Worm (Caenorhabditis elegans) whole organism, midembryonic: ENCODE data around the gene gen-1.

ENCODE experiments used
- T22C8.4 ChIP-seq: fragments of 200-800 bp; sonication (Bioruptor generic); IDR thresholded peaks from 2 replicates; pipeline ENCODE4 v1.3.6; 2022; ENCODE audit warnings: missing genetic modification characterization, missing compliant biosample characterization
- cog-1 ChIP-seq: sonication (generic microtip); optimal IDR thresholded peaks from 2 replicates; lab custom pipeline; 2016; ENCODE audit warnings: missing genetic modification characterization, missing compliant biosample characterization
- flt-1 ChIP-seq: fragments of 200-800 bp; sonication (Bioruptor generic); IDR thresholded peaks from 2 replicates; pipeline ENCODE4 v1.3.6; 2022; ENCODE audit warnings: missing genetic modification characterization, missing compliant biosample characterization
- klf-2 ChIP-seq: fragments of 200-800 bp; sonication (Bioruptor generic); conservative IDR thresholded peaks from 2 replicates; pipeline ENCODE4 v1.3.6; 2022; ENCODE audit warnings: missing genetic modification reagents, missing genetic modification characterization, missing compliant biosample characterization
- med-1 ChIP-seq: sonication (generic microtip); optimal IDR thresholded peaks from 2 replicates; lab custom pipeline; 2017; ENCODE audit warnings: missing genetic modification characterization, mild to moderate bottlenecking, missing compliant biosample characterization, antibody characterized with exemption, missing genetic modification reagents; ENCODE audit not compliant: insufficient read depth
- ref-1 ChIP-seq: fragments of 200-800 bp; sonication (Bioruptor generic); conservative IDR thresholded peaks from 2 replicates; pipeline ENCODE4 v1.3.6; 2022; ENCODE audit warnings: missing genetic modification reagents, missing genetic modification characterization, missing compliant biosample characterization
- tab-1 ChIP-seq: fragments of 200-800 bp; sonication (Bioruptor generic); IDR thresholded peaks from 2 replicates; pipeline ENCODE4 v1.3.6; 2022; ENCODE audit warnings: missing genetic modification characterization, missing compliant biosample characterization
- ztf-23 ChIP-seq: fragments of 200-800 bp; sonication (Bioruptor generic); IDR thresholded peaks from 2 replicates; pipeline ENCODE4 v1.3.6; 2022; ENCODE audit warnings: missing genetic modification reagents, missing genetic modification characterization, missing compliant biosample characterization
- ztf-29 ChIP-seq: fragments of 200-800 bp; sonication (Bioruptor generic); IDR thresholded peaks from 2 replicates; pipeline ENCODE4 v1.3.6; 2022; ENCODE audit warnings: missing genetic modification reagents, missing genetic modification characterization, missing compliant biosample characterization

The gen-1 gene

DNA sequence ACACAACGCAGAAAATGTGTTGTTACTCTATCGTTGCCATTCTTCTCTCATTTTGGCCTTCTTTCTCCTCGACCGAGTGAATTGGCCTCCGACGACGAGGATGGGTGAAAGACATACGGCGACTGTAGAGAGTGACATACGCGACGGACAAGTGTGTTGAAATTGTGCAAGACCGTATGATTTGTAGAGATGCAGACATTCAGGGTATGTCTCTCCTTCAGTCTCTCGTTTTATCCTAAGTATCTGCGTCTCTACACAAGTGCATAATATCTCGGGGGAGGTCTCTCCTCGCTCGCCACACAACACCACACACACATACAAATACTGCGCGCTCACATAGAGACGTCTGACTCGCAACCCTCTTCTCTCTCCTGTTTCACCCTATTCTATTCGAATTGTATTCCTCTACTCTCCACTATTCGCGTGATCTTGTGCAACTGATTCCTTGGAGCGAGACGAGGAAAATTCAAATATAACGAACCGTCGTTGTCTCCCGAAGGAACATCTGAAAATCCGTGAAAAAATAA is 32.2 kb upstream of the gen-1 start, which contains the start of gene hmg-1.2:
Gene hmg-1.2, plus strand, starts transcription at position 311 of the 527 bp plus-strand sequence.
- TF ChIP-seq tab-1 (GFP tag; lab: Robert Waterston, UW): no peak
- peak; percentile 49; the same call in 1 of the 2 replicates for TF ChIP-seq flt-1 (GFP tag; lab: Robert Waterston, UW)
- TF ChIP-seq ztf-29 (GFP tag; lab: Robert Waterston, UW): no peak
- no peak for TF ChIP-seq klf-2
- no peak for TF ChIP-seq ztf-23 (GFP tag; lab: Robert Waterston, UW)
- TF ChIP-seq ref-1 (GFP tag; lab: Robert Waterston, UW): no peak
- no peak for TF ChIP-seq med-1 (GFP tag; lab: Kevin White, UChicago)
- TF ChIP-seq cog-1 (tag; lab: Kevin White, UChicago): peak; percentile 74
- TF ChIP-seq T22C8.4 (GFP tag; lab: Robert Waterston, UW): no peak

DNA sequence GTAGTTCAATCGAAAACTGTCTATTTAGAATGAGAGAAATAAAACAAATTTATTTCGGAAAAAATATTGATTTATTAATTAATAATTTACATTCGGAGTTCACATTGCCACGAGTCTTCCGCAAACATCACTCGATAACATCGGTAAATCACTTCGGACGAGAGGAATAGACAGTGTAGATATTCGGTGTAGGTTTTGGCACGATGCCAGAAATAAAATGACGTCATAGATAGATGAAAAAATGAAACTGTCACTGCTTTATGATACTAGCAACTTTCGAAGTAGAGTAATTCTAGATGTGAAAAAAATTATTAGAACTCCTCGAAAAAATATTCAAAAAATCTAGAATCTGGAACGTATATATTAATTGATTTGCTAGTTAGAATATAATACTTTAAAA is 31.5 kb upstream of the gen-1 start:
- TF ChIP-seq tab-1 (GFP tag; lab: Robert Waterston, UW) (no peak), ztf-29 (GFP tag; lab: Robert Waterston, UW) (no peak), ztf-23 (GFP tag; lab: Robert Waterston, UW) (no peak), med-1 (GFP tag; lab: Kevin White, UChicago) (no peak), flt-1 (GFP tag; lab: Robert Waterston, UW) (no peak)

DNA sequence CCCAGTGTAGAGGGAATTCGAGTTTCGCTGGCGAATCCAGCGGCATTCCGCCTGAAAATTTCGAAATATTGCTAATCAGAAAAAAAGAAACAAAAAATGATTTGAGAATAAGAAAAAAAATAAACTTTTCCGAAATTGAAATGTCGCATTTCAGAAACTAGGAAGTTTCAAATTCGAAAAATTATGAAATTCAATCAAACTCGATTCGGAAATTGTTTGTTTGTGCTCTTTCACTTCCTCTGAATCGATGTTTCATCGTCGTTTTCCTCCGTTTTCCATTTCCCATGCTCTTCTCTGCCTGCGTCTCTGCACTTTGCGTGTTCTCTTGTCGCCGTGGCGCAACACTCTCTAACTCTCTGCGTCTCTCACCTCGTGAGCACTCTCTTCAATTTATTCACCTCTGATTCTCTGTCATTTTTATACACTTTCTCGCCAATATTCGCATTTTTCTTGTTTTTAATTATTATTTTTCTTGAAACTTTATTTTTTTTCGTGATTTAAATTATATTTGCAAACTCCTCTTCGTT is 30.4 kb upstream of the gen-1 start, which contains the start of gene C18F10.7:
Gene C18F10.7, minus strand, starts transcription at position 51 of the 527 bp plus-strand sequence.
- TF ChIP-seq cog-1 (tag; lab: Kevin White, UChicago) (peak; percentile 6), ztf-23 (GFP tag; lab: Robert Waterston, UW) (no peak)

DNA sequence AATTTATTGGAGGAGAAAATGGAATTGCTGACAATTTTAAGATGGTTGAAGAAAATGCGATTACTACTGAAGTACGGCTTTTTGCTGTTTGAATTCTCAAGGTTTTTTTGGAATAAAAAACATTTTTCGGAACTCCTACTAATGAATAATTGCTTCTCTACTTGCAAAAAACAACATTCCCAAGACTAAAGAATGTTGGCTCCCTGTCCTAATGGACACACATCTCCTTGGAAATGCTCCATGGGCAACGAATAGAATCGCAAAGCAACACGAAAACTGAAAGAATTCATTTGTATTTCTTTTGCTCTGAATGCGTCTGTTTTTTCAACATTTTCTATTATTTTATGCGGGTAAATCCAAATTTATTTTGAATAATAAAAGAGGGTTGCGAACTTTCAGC is 24.9 kb upstream of the gen-1 start, which contains the start of gene C18F10.2:
Gene C18F10.2, plus strand, starts transcription at position 301 of the 400 bp plus-strand sequence.
- no peak for TF ChIP-seq ref-1 (GFP tag; lab: Robert Waterston, UW)

DNA sequence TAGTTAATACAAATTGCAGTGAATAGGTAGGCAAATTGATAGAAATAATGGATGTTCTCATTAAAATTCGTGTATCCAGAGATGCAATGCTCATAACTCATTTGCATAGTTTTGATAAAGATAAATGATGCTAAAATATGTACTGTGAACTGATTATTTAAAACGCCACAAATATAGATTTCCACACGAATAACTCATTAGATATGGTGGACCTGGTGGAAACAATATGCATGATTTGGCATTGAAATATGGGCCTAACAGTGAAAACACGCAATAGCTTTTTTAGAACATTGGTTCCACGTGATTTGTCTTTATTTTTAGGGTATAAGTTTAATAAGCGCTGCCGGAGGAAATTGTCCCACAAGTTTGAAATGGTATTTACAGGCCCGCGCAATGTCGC is 22.3 kb upstream of the gen-1 start, which contains the start of gene srg-3:
Gene srg-3, minus strand, starts transcription at position 101 of the 400 bp plus-strand sequence.
- TF ChIP-seq cog-1 (tag; lab: Kevin White, UChicago) (no peak), flt-1 (GFP tag; lab: Robert Waterston, UW) (no peak), T22C8.4 (GFP tag; lab: Robert Waterston, UW) (no peak), ztf-29 (GFP tag; lab: Robert Waterston, UW) (no peak), tab-1 (GFP tag; lab: Robert Waterston, UW) (no peak)

DNA sequence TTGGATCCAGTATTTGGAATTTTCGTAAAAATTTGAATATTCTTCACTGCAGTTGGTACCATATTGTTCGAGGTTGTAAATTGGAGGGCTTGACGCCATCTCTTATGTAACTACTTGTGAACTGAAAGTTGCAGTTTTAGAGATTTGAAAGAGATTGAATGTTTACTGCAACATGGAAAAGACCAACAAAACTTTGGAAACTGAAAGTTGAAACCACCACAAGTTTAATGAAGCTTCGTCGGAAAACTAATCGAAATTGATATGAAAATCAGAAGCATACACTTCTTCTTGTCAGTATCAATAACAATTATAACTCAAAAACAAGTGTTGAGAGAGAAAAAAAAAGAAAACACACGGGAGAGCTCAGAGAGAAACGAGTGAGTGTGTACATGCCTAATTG is 20.1 kb upstream of the gen-1 start, which contains the start of gene srg-7:
Gene srg-7, minus strand, starts transcription at position 101 of the 400 bp plus-strand sequence.
- no peak for TF ChIP-seq cog-1 (tag; lab: Kevin White, UChicago)
- no peak for TF ChIP-seq flt-1 (GFP tag; lab: Robert Waterston, UW)
- no peak for TF ChIP-seq med-1 (GFP tag; lab: Kevin White, UChicago)
- TF ChIP-seq ztf-29 (GFP tag; lab: Robert Waterston, UW): no peak
- TF ChIP-seq T22C8.4 (GFP tag; lab: Robert Waterston, UW): no peak
- no peak for TF ChIP-seq klf-2
- no peak for TF ChIP-seq tab-1 (GFP tag; lab: Robert Waterston, UW)
- no peak for TF ChIP-seq ref-1 (GFP tag; lab: Robert Waterston, UW)
- TF ChIP-seq ztf-23 (GFP tag; lab: Robert Waterston, UW): no peak

DNA sequence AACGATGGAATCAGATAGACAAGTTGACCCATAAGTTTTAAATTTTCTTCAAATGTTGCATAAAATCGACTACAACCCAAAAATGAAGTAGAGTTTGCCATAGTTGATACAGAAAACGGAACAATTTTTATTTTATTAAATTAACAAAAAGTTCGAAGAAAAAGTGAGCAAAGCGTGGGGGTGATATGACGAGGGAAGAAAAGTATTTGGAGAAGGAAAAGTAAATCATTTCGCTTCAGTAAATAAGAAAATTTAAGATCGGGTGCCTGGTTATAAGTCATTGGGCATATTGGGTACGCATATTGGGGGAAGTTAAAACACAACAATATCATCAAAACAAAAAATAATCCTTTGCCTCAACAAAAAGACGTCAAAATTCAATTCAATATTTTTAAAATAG is 18.0 kb upstream of the gen-1 start, which contains the start of gene srg-6:
Gene srg-6, minus strand, starts transcription at position 101 of the 400 bp plus-strand sequence.
- no peak for TF ChIP-seq ztf-23 (GFP tag; lab: Robert Waterston, UW)
- TF ChIP-seq ref-1 (GFP tag; lab: Robert Waterston, UW): no peak
- no peak for TF ChIP-seq klf-2
- no peak for TF ChIP-seq cog-1 (tag; lab: Kevin White, UChicago)
- no peak for TF ChIP-seq tab-1 (GFP tag; lab: Robert Waterston, UW)

DNA sequence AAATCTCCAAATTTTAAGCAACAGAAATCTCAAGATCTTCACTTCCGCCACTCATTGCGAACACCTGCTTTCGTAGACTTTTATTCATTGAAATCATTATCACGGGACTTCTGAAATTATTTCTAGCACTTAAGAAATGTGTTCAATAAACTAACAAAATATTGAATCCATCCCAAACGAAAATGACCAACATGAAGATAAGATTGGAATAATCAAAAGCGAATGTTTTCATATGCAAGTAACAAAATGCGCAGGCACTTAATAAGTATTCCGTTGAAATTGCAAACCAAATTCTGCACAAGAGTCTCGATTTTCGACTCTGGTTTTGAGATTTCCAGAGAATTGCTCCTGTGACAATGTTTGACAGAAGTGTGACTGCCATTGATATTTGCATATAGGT is 16.5 kb upstream of the gen-1 start, which contains the start of gene srg-5:
Gene srg-5, minus strand, starts transcription at position 101 of the 400 bp plus-strand sequence.
- TF ChIP-seq flt-1 (GFP tag; lab: Robert Waterston, UW) (no peak), tab-1 (GFP tag; lab: Robert Waterston, UW) (no peak), ztf-23 (GFP tag; lab: Robert Waterston, UW) (no peak), cog-1 (tag; lab: Kevin White, UChicago) (no peak), T22C8.4 (GFP tag; lab: Robert Waterston, UW) (no peak), med-1 (GFP tag; lab: Kevin White, UChicago) (no peak), klf-2 (no peak), ztf-29 (GFP tag; lab: Robert Waterston, UW) (no peak), ref-1 (GFP tag; lab: Robert Waterston, UW) (no peak)

DNA sequence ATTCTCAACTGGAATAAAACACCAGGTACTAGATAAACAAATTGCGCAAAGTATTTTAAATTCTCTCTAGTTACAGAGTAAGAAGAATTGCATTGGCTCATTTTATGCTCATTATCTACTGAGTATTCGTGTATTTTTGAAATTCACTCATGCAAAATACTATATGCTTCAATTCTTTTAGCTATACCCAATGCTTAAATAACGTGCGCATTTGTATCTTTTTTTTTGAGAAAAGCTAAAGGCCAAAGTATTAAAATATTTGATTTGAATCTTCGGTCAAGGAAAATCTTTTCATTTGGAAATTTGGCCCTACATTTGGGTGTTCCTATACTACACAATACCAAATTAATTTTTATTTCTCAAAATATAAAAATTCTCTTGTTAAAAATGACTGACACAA is 14.0 kb upstream of the gen-1 start, which contains the start of gene srg-4:
Gene srg-4, minus strand, starts transcription at position 101 of the 400 bp plus-strand sequence.
- TF ChIP-seq ztf-29 (GFP tag; lab: Robert Waterston, UW) (no peak), med-1 (GFP tag; lab: Kevin White, UChicago) (no peak), klf-2 (no peak), flt-1 (GFP tag; lab: Robert Waterston, UW) (no peak), tab-1 (GFP tag; lab: Robert Waterston, UW) (no peak), T22C8.4 (GFP tag; lab: Robert Waterston, UW) (no peak), ref-1 (GFP tag; lab: Robert Waterston, UW) (no peak), cog-1 (tag; lab: Kevin White, UChicago) (no peak), ztf-23 (GFP tag; lab: Robert Waterston, UW) (no peak)
